Worm (Caenorhabditis elegans) whole organism, late embryonic: Measurements from ENCODE around the gene C34C6.3.

Experiments used
- ama-1 ChIP-seq: fragments of 150-350 bp; optimal IDR thresholded peaks from 2 replicates; lab custom pipeline; 2014
- ceh-22 ChIP-seq: sonication (generic microtip); optimal IDR thresholded peaks from 2 replicates; lab custom pipeline; 2017; ENCODE audit warnings: missing biosample characterization, missing genetic modification characterization
- ceh-34 ChIP-seq: sonication (generic microtip); optimal IDR thresholded peaks from 2 replicates; lab custom pipeline; 2016; ENCODE audit warnings: mild to moderate bottlenecking, missing genetic modification characterization, missing compliant biosample characterization
- ceh-9 ChIP-seq: sonication (generic microtip); optimal IDR thresholded peaks from 2 replicates; lab custom pipeline; 2016; ENCODE audit warnings: mild to moderate bottlenecking, missing genetic modification characterization, inconsistent platforms, missing compliant biosample characterization
- che-1 ChIP-seq: sonication (generic microtip); optimal IDR thresholded peaks from 2 replicates; lab custom pipeline; 2016; ENCODE audit warnings: mild to moderate bottlenecking, missing genetic modification characterization, missing compliant biosample characterization
- elt-4 ChIP-seq: sonication (generic microtip); optimal IDR thresholded peaks from 2 replicates; lab custom pipeline; 2016; ENCODE audit warnings: missing genetic modification characterization, missing compliant biosample characterization
- fkh-10 ChIP-seq: fragments of 150-350 bp; optimal IDR thresholded peaks from 2 replicates; lab custom pipeline; 2014; ENCODE audit warnings: missing biosample characterization, missing genetic modification reagents, missing genetic modification characterization
- fkh-6 ChIP-seq: sonication (generic microtip); optimal IDR thresholded peaks from 2 replicates; lab custom pipeline; 2016; ENCODE audit warnings: missing genetic modification characterization, missing compliant biosample characterization
- hlh-30 ChIP-seq: sonication (generic microtip); optimal IDR thresholded peaks from 2 replicates; lab custom pipeline; 2017; ENCODE audit warnings: antibody characterized with exemption, missing genetic modification characterization, missing compliant biosample characterization; ENCODE audit not compliant: insufficient read depth
- nhr-11 ChIP-seq: fragments of 150-350 bp; optimal IDR thresholded peaks from 2 replicates; lab custom pipeline; 2014; ENCODE audit warnings: missing biosample characterization, missing genetic modification characterization
- pag-3 ChIP-seq: sonication (generic microtip); optimal IDR thresholded peaks from 2 replicates; lab custom pipeline; 2016; ENCODE audit warnings: missing compliant biosample characterization, missing genetic modification characterization, borderline replicate concordance
- rnt-1 ChIP-seq: sonication (generic microtip); optimal IDR thresholded peaks from 2 replicates; lab custom pipeline; 2016; ENCODE audit warnings: missing genetic modification characterization, missing compliant biosample characterization
- sox-4 ChIP-seq: sonication (generic microtip); optimal IDR thresholded peaks from 2 replicates; lab custom pipeline; 2017; ENCODE audit warnings: mild to moderate bottlenecking, missing genetic modification characterization, inconsistent platforms, missing compliant biosample characterization
- unc-3 ChIP-seq, 2 experiments: fragments of 200-800 bp in 1 of 2; sonication (Bioruptor generic) in 1 of 2; sonication (generic microtip) in 1 of 2; conservative IDR thresholded peaks in 1 of 2; optimal IDR thresholded peaks in 1 of 2; 2 replicates each; pipeline versions ENCODE4 v1.3.6 to Lab custom; 2016 to 2022; ENCODE audit warnings: missing compliant biosample characterization in 2 of 2, missing genetic modification characterization in 2 of 2, missing genetic modification reagents in 1 of 2

DNA sequence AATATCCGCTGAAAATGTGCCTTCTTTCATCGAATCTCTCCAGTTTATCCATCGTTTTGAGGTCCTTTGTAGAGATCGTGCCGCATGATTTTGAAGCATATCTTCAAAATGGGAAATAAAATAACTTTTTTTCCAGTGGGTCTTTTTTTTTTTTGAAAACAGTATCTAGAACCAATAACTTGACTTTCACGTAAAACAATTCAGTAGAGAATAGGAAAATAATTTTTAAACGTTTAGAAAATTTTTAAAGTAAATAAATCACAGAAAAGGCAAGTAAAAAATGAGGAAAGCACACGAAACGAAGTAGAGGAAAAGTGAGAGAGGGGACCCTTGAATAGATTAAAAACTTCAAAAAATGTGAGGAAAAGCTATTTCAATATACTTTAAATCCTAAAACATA, 7.1 kb downstream of the C34C6.3 start, which contains the start of gene chdh-1:
- no peak for TF ChIP-seq hlh-30
- TF ChIP-seq pag-3 (tag; lab: Kevin White, UChicago) = no peak
- TF ChIP-seq ama-1 (lab: Kevin White, UChicago) = no peak
- no peak for TF ChIP-seq che-1
- no peak for TF ChIP-seq elt-4
- TF ChIP-seq fkh-6 = no peak
- no peak for TF ChIP-seq fkh-10 (GFP tag; lab: Kevin White, UChicago)
- no peak for TF ChIP-seq ceh-9 (tag; lab: Kevin White, UChicago)
- no peak for TF ChIP-seq rnt-1
- TF ChIP-seq nhr-11 (tag; lab: Kevin White, UChicago) = no peak
- TF ChIP-seq ceh-34 = no peak
- no peak for TF ChIP-seq ceh-22 (tag; lab: Kevin White, UChicago)
- no peak for TF ChIP-seq sox-4 (tag; lab: Kevin White, UChicago)
- TF ChIP-seq unc-3 (GFP tag; conservative IDR thresholded peaks at IDR 0.05; lab: Robert Waterston, UW) = no peak
- no peak for TF ChIP-seq unc-3 (tag; optimal IDR thresholded peaks at IDR 0.05; lab: Kevin White, UChicago)
